Worm (Caenorhabditis elegans) whole organism, young adult: Measurements from ENCODE around the gene ZK121.2.
A peak's percentile ranks its signal among the peaks of the same experiment; 100 is the strongest.

Experiments used
- B0019.2 ChIP-seq: fragments of 200-800 bp; sonication (Bioruptor generic); conservative IDR thresholded peaks from 2 replicates; pipeline ENCODE4 v1.3.6; 2022; ENCODE audit warnings: missing genetic modification reagents, missing genetic modification characterization, missing compliant biosample characterization
- B0336.3 ChIP-seq: fragments of 200-800 bp; sonication (Bioruptor generic); IDR thresholded peaks from 2 replicates; pipeline ENCODE4 v1.3.6; 2022; ENCODE audit warnings: missing genetic modification characterization, missing compliant biosample characterization
- F22D6.2 ChIP-seq: sonication (generic microtip); optimal IDR thresholded peaks from 2 replicates; lab custom pipeline; 2016; ENCODE audit warnings: mild to moderate bottlenecking, missing genetic modification characterization, missing compliant biosample characterization
- F39B2.1 ChIP-seq: fragments of 200-800 bp; sonication (Bioruptor generic); IDR thresholded peaks from 2 replicates; pipeline ENCODE4 v1.3.6; 2022; ENCODE audit warnings: missing genetic modification reagents, missing genetic modification characterization, missing compliant biosample characterization
- F49E8.2 ChIP-seq: sonication (generic microtip); optimal IDR thresholded peaks from 3 replicates; lab custom pipeline; 2017; ENCODE audit warnings: missing genetic modification characterization, mild to moderate bottlenecking, missing compliant biosample characterization, antibody characterized with exemption, moderate library complexity; ENCODE audit not compliant: insufficient read depth
- F52B5.7 ChIP-seq: sonication (generic microtip); optimal IDR thresholded peaks from 2 replicates; lab custom pipeline; 2016; ENCODE audit warnings: mild to moderate bottlenecking, missing genetic modification characterization, missing compliant biosample characterization
- K11D2.4 ChIP-seq: fragments of 200-800 bp; sonication (Bioruptor generic); IDR thresholded peaks from 2 replicates; pipeline ENCODE4 v1.3.6; 2022; ENCODE audit warnings: missing genetic modification reagents, missing genetic modification characterization, missing compliant biosample characterization
- Y53F4B.3 ChIP-seq: fragments of 200-800 bp; sonication (Bioruptor generic); IDR thresholded peaks from 2 replicates; pipeline ENCODE4 v1.3.6; 2022; ENCODE audit warnings: missing genetic modification reagents, missing genetic modification characterization, missing compliant biosample characterization
- Y56A3A.18 ChIP-seq: fragments of 200-800 bp; sonication (Bioruptor generic); IDR thresholded peaks from 2 replicates; pipeline ENCODE4 v1.3.6; 2022; ENCODE audit warnings: missing genetic modification reagents, missing genetic modification characterization, missing compliant biosample characterization
- Y67H2A.10 ChIP-seq: fragments of 200-800 bp; sonication (Bioruptor generic); conservative IDR thresholded peaks from 2 replicates; pipeline ENCODE4 v1.3.6; 2022; ENCODE audit warnings: missing genetic modification reagents, missing genetic modification characterization, missing compliant biosample characterization
- Y79H2A.3 ChIP-seq: fragments of 200-800 bp; sonication (Bioruptor generic); conservative IDR thresholded peaks from 2 replicates; pipeline ENCODE4 v1.3.6; 2022; ENCODE audit warnings: missing genetic modification reagents, missing genetic modification characterization, missing compliant biosample characterization
- ZK185.1 ChIP-seq: sonication (generic microtip); optimal IDR thresholded peaks from 2 replicates; lab custom pipeline; 2016; ENCODE audit warnings: mild to moderate bottlenecking, missing genetic modification characterization, missing compliant biosample characterization; ENCODE audit not compliant: poor library complexity, severe bottlenecking
- ama-1 ChIP-seq, 3 experiments: fragments of 150-350 bp in 1 of 3; sonication (generic microtip) in 2 of 3; optimal IDR thresholded peaks; 2 replicates each; lab custom pipeline; 2014 to 2018; ENCODE audit warnings: missing biosample characterization in 2 of 3, missing genetic modification characterization in 2 of 3, missing genetic modification reagents in 2 of 3
- aptf-3 ChIP-seq: fragments of 200-800 bp; sonication (Bioruptor generic); IDR thresholded peaks from 2 replicates; pipeline ENCODE4 v1.3.6; 2022; ENCODE audit warnings: missing genetic modification characterization, missing compliant biosample characterization
- bed-2 ChIP-seq: fragments of 200-800 bp; sonication (Bioruptor generic); IDR thresholded peaks from 2 replicates; pipeline ENCODE4 v1.3.6; 2022; ENCODE audit warnings: missing genetic modification reagents, missing genetic modification characterization, missing compliant biosample characterization
- cebp-1 ChIP-seq, 2 experiments: fragments of 200-800 bp in 1 of 2; sonication (Bioruptor generic) in 1 of 2; sonication (generic microtip) in 1 of 2; IDR thresholded peaks in 1 of 2; optimal IDR thresholded peaks in 1 of 2; 2 replicates each; pipeline versions ENCODE4 v1.3.6 to Lab custom; 2017 to 2022; ENCODE audit warnings: missing compliant biosample characterization in 2 of 2, missing genetic modification characterization in 2 of 2, mild to moderate bottlenecking in 1 of 2, missing genetic modification reagents in 1 of 2, moderate library complexity in 1 of 2
- cebp-2 ChIP-seq: fragments of 200-800 bp; sonication (Bioruptor generic); IDR thresholded peaks from 2 replicates; pipeline ENCODE4 v1.3.6; 2022; ENCODE audit warnings: missing genetic modification characterization, missing compliant biosample characterization
- ceh-100 ChIP-seq: fragments of 200-800 bp; sonication (Bioruptor generic); IDR thresholded peaks from 2 replicates; pipeline ENCODE4 v1.3.6; 2022; ENCODE audit warnings: missing genetic modification reagents, missing genetic modification characterization, missing compliant biosample characterization
- dox-1 ChIP-seq: fragments of 200-800 bp; sonication (Bioruptor generic); IDR thresholded peaks from 2 replicates; pipeline ENCODE4 v1.3.6; 2022; ENCODE audit warnings: missing genetic modification reagents, missing genetic modification characterization, missing compliant biosample characterization
- egl-44 ChIP-seq: fragments of 200-800 bp; sonication (Bioruptor generic); IDR thresholded peaks from 2 replicates; pipeline ENCODE4 v1.3.6; 2022; ENCODE audit warnings: missing genetic modification reagents, missing genetic modification characterization, missing compliant biosample characterization
- egrh-3 ChIP-seq: fragments of 200-800 bp; sonication (Bioruptor generic); IDR thresholded peaks from 2 replicates; pipeline ENCODE4 v1.3.6; 2022; ENCODE audit warnings: missing genetic modification reagents, missing genetic modification characterization, missing compliant biosample characterization
- gei-17 ChIP-seq: fragments of 200-800 bp; sonication (Bioruptor generic); optimal IDR thresholded peaks from 2 replicates; lab custom pipeline; 2018; ENCODE audit warnings: mild to moderate bottlenecking, missing genetic modification characterization, missing compliant biosample characterization
- hlh-12 ChIP-seq: sonication (generic microtip); optimal IDR thresholded peaks from 2 replicates; lab custom pipeline; 2016; ENCODE audit warnings: missing genetic modification characterization, missing compliant biosample characterization
- hsf-1 ChIP-seq: fragments of 200-800 bp; sonication (Bioruptor generic); IDR thresholded peaks from 2 replicates; pipeline ENCODE4 v1.3.6; 2022; ENCODE audit warnings: missing genetic modification reagents, missing genetic modification characterization, missing compliant biosample characterization
- lin-35 ChIP-seq, 3 experiments: fragments of 150-350 bp in 2 of 3; sonication (generic microtip) in 1 of 3; optimal IDR thresholded peaks; 2 replicates each; lab custom pipeline; 2014 to 2018; ENCODE audit warnings: missing biosample characterization in 3 of 3, missing genetic modification characterization in 3 of 3, missing genetic modification reagents in 3 of 3
- lin-40 ChIP-seq: sonication (generic microtip); optimal IDR thresholded peaks from 2 replicates; lab custom pipeline; 2016; ENCODE audit warnings: missing genetic modification characterization, mild to moderate bottlenecking, missing compliant biosample characterization, missing genotype, missing genetic modification reagents
- lsy-27 ChIP-seq: sonication (generic microtip); optimal IDR thresholded peaks from 2 replicates; lab custom pipeline; 2017; ENCODE audit warnings: missing genetic modification characterization, mild to moderate bottlenecking, missing compliant biosample characterization, antibody characterized with exemption, missing genotype, borderline replicate concordance; ENCODE audit not compliant: insufficient read depth
- mel-28 ChIP-seq: sonication (generic microtip); optimal IDR thresholded peaks from 2 replicates; lab custom pipeline; 2016; ENCODE audit warnings: borderline replicate concordance, mild to moderate bottlenecking, missing genetic modification characterization, missing compliant biosample characterization
- mxl-1 ChIP-seq: sonication (generic microtip); optimal IDR thresholded peaks from 2 replicates; lab custom pipeline; 2016; ENCODE audit warnings: missing genetic modification characterization, missing compliant biosample characterization
- nfyb-1 ChIP-seq: fragments of 200-800 bp; sonication (Bioruptor generic); IDR thresholded peaks from 2 replicates; pipeline ENCODE4 v1.3.6; 2022; ENCODE audit warnings: missing genetic modification reagents, missing genetic modification characterization, missing compliant biosample characterization
- nhr-80 ChIP-seq: sonication (generic microtip); optimal IDR thresholded peaks from 2 replicates; lab custom pipeline; 2016; ENCODE audit warnings: missing genetic modification characterization, missing compliant biosample characterization
- pha-4 ChIP-seq: fragments of 150-350 bp; sonication (generic microtip); optimal IDR thresholded peaks from 2 replicates; lab custom pipeline; 2014; ENCODE audit warnings: missing biosample characterization, missing genetic modification reagents, missing genetic modification characterization
- snpc-1.1 ChIP-seq: sonication (generic microtip); optimal IDR thresholded peaks from 2 replicates; lab custom pipeline; 2017; ENCODE audit warnings: missing genetic modification characterization, mild to moderate bottlenecking, missing compliant biosample characterization, antibody characterized with exemption, moderate library complexity, missing genotype, missing genetic modification reagents; ENCODE audit not compliant: insufficient read depth
- snpc-1.3 ChIP-seq: sonication (generic microtip); optimal IDR thresholded peaks from 2 replicates; lab custom pipeline; 2017; ENCODE audit warnings: missing genetic modification characterization, mild to moderate bottlenecking, missing compliant biosample characterization, antibody characterized with exemption, moderate library complexity, missing genotype, missing genetic modification reagents; ENCODE audit not compliant: insufficient read depth
- snpc-4 ChIP-seq, 5 experiments: fragments of 150-350 bp in 1 of 5; sonication (generic microtip) in 4 of 5; optimal IDR thresholded peaks; 2 replicates each; lab custom pipeline; 2014 to 2018; ENCODE audit warnings: missing genetic modification characterization in 5 of 5, missing biosample characterization in 3 of 5, antibody characterized with exemption in 2 of 5, mild to moderate bottlenecking in 2 of 5, missing compliant biosample characterization in 2 of 5, missing genotype in 2 of 5, moderate library complexity in 2 of 5, missing genetic modification reagents in 1 of 5
- zfh-2 ChIP-seq: fragments of 200-800 bp; sonication (Bioruptor generic); conservative IDR thresholded peaks from 2 replicates; pipeline ENCODE4 v1.3.6; 2022; ENCODE audit warnings: missing genetic modification reagents, missing genetic modification characterization, missing compliant biosample characterization
- zim-3 ChIP-seq: sonication (generic microtip); optimal IDR thresholded peaks from 2 replicates; lab custom pipeline; 2017; ENCODE audit warnings: mild to moderate bottlenecking, missing genetic modification characterization, moderate library complexity, missing compliant biosample characterization
- ztf-6 ChIP-seq: fragments of 200-800 bp; sonication (Bioruptor generic); IDR thresholded peaks from 2 replicates; pipeline ENCODE4 v1.3.6; 2022; ENCODE audit warnings: missing genetic modification reagents, missing genetic modification characterization, missing compliant biosample characterization

The ZK121.2 gene

DNA sequence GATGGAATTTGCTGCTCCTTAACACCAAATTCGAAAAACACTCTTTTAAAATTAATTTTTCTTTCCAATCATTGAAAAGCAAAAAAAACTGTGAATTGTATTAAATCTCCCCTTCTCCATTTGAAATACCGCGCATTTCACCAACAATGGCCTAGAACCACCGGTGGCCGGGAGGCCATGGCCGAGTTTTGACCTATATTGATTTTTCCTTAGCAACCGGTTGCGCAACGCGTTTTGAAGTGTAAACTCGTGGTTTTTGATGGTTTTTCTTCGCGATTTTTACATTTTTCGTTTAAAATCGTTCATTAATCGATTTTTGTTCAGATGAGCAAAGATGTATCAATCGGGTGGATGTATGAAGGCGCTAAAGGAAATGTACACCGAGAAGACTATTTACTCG is 33.2 kb upstream of the ZK121.2 start, which contains the start of gene mog-3 (continued):
- no peak for TF ChIP-seq snpc-1.1 (tag; lab: Kevin White, UChicago)
- no peak for TF ChIP-seq F39B2.1
- no peak for TF ChIP-seq lsy-27 (tag; lab: Kevin White, UChicago)
- no peak for TF ChIP-seq pha-4 (tag; lab: Kevin White, UChicago)
- TF ChIP-seq ceh-100 (GFP tag; lab: Robert Waterston, UW): no peak
- no peak for TF ChIP-seq snpc-4 (GFP tag; optimal IDR thresholded peaks at IDR 0.05; lab: Kevin White, UChicago)
- no peak for TF ChIP-seq snpc-4 (tag; optimal IDR thresholded peaks at IDR 0.05; lab: Kevin White, UChicago)
- TF ChIP-seq ztf-6 (GFP tag; lab: Robert Waterston, UW): no peak
- no peak for TF ChIP-seq mel-28 (tag; lab: Kevin White, UChicago)
- TF ChIP-seq dox-1 (GFP tag; lab: Robert Waterston, UW): peak; percentile 59
- TF ChIP-seq F22D6.2 (tag; lab: Kevin White, UChicago): no peak
- TF ChIP-seq Y56A3A.18 (GFP tag; lab: Robert Waterston, UW): no peak
- TF ChIP-seq gei-17 (GFP tag; lab: Kevin White, UChicago): no peak
- TF ChIP-seq lin-35 (GFP tag; optimal IDR thresholded peaks at IDR 0.05; lab: Kevin White, UChicago): peak in 1 of 3 experiments; percentile 65
- no peak for TF ChIP-seq ama-1 (optimal IDR thresholded peaks at IDR 0.05; lab: Kevin White, UChicago)
- TF ChIP-seq ama-1 (GFP tag; optimal IDR thresholded peaks at IDR 0.05; lab: Kevin White, UChicago): no peak
- no peak for TF ChIP-seq cebp-2 (GFP tag; lab: Robert Waterston, UW)
- TF ChIP-seq lin-40: no peak
- TF ChIP-seq Y67H2A.10 (GFP tag; lab: Robert Waterston, UW): no peak
- no peak for TF ChIP-seq Y53F4B.3 (GFP tag; lab: Robert Waterston, UW)
- TF ChIP-seq zfh-2 (GFP tag; lab: Robert Waterston, UW): no peak
- no peak for TF ChIP-seq nfyb-1 (GFP tag; lab: Robert Waterston, UW)
- TF ChIP-seq nhr-80 (tag; lab: Kevin White, UChicago): no peak
- no peak for TF ChIP-seq egl-44 (GFP tag; lab: Robert Waterston, UW)
- TF ChIP-seq ZK185.1 (tag; lab: Kevin White, UChicago): peak; percentile 75
- TF ChIP-seq F49E8.2 (tag; lab: Kevin White, UChicago): no peak
- TF ChIP-seq bed-2: no peak
- no peak for TF ChIP-seq hlh-12 (tag; lab: Kevin White, UChicago)
- TF ChIP-seq B0019.2: no peak

DNA sequence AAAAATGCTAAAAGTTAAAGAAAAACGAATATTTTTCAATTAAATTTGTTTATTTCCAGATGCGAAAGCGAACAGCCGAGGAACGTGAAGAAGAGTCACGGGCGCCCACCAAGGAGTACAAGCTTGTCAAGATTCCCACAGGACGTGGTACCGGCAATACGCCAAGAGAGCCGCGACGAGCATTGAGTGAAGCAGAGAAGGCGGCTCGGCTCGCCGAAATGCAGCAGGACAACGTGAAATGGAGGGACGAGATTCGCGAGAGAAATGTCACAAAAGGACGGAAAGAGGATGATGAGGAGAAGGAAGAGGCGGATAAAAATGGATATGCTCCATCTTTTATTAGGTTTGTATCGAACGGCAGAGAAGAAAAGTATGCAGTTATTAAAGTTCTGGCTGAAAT is 31.1 kb upstream of the ZK121.2 start:
- TF ChIP-seq lin-35 (GFP tag; optimal IDR thresholded peaks at IDR 0.05; lab: Kevin White, UChicago) (no peak), mxl-1 (tag; lab: Kevin White, UChicago) (no peak), B0336.3 (no peak), cebp-1 (GFP tag; IDR thresholded peaks at IDR 0.05; lab: Robert Waterston, UW) (no peak), cebp-1 (tag; optimal IDR thresholded peaks at IDR 0.05; lab: Kevin White, UChicago) (no peak), snpc-1.1 (tag; lab: Kevin White, UChicago) (no peak), K11D2.4 (0 out of 2 replicates have a peak, but pooled peaks have one; percentile 34), snpc-1.3 (tag; lab: Kevin White, UChicago) (no peak), F52B5.7 (tag; lab: Kevin White, UChicago) (no peak), aptf-3 (no peak), hsf-1 (GFP tag; lab: Robert Waterston, UW) (no peak), zfh-2 (GFP tag; lab: Robert Waterston, UW) (peak; percentile 63), pha-4 (tag; lab: Kevin White, UChicago) (no peak), egrh-3 (GFP tag; lab: Robert Waterston, UW) (no peak), Y79H2A.3 (GFP tag; lab: Robert Waterston, UW) (no peak), zim-3 (tag; lab: Kevin White, UChicago) (peak; percentile 4)
